Worm (Caenorhabditis elegans): ENCODE results near the gene argk-1.

ce11 chrV:16080039-16080438, 23.7 kb upstream of the argk-1 start:
- TF ChIP-seq mep-1 (tag; optimal IDR thresholded peaks at IDR 0.05) (no peak), lin-13 (GFP tag; optimal IDR thresholded peaks at IDR 0.05) (no peak), efl-1 (optimal IDR thresholded peaks at IDR 0.05) (no peak), efl-1 (GFP tag; optimal IDR thresholded peaks at IDR 0.05 in 1 of 2) (no peak), snpc-4 (tag; optimal IDR thresholded peaks at IDR 0.05) (no peak), fos-1 (tag; optimal IDR thresholded peaks at IDR 0.05) (no peak), ceh-82 (tag; optimal IDR thresholded peaks at IDR 0.05) (no peak), nhr-84 (tag; optimal IDR thresholded peaks at IDR 0.05) (no peak), dsc-1 (tag; optimal IDR thresholded peaks at IDR 0.05) (no peak), mef-2 (tag; optimal IDR thresholded peaks at IDR 0.05) (no peak), aly-2 (tag; optimal IDR thresholded peaks at IDR 0.05) (no peak), sox-4 (tag; optimal IDR thresholded peaks at IDR 0.05) (no peak)

All from whole organism, L1 larva.